Fruit fly (Drosophila melanogaster) whole organism, prepupa: ENCODE data around the gene CG34461.

ENCODE experiments used
- CG10631 ChIP-seq: fragments of 200-800 bp; sonication (Bioruptor generic); optimal IDR thresholded peaks from 2 replicates; lab custom pipeline; 2016; ENCODE audit warnings: missing biosample characterization, missing genetic modification characterization
- CG10669 ChIP-seq: fragments of 200-800 bp; sonication (Bioruptor generic); optimal IDR thresholded peaks from 3 replicates; lab custom pipeline; 2018; ENCODE audit warnings: missing biosample characterization, mild to moderate bottlenecking, missing genetic modification characterization, moderate library complexity
- CG11902 ChIP-seq: fragments of 200-800 bp; sonication (Bioruptor generic); optimal IDR thresholded peaks from 3 replicates; lab custom pipeline; 2016; ENCODE audit warnings: missing biosample characterization, missing genetic modification characterization
- CG15336 ChIP-seq: fragments of 200-800 bp; sonication (Bioruptor generic); IDR thresholded peaks from 2 replicates; pipeline ENCODE4 v1.3.6; 2022; ENCODE audit warnings: missing biosample characterization, missing genetic modification characterization
- CG1621 ChIP-seq: fragments of 200-800 bp; sonication (Bioruptor generic); optimal IDR thresholded peaks from 3 replicates; lab custom pipeline; 2018; ENCODE audit warnings: missing biosample characterization, mild to moderate bottlenecking, missing genetic modification characterization
- CG16779 ChIP-seq: fragments of 200-800 bp; sonication (Bioruptor generic); optimal IDR thresholded peaks from 3 replicates; lab custom pipeline; 2017; ENCODE audit warnings: missing biosample characterization, mild to moderate bottlenecking, missing genetic modification characterization
- CG32006 ChIP-seq: fragments of 200-800 bp; sonication (Bioruptor generic); optimal IDR thresholded peaks from 3 replicates; lab custom pipeline; 2017; ENCODE audit warnings: missing biosample characterization, mild to moderate bottlenecking, missing genetic modification characterization
- CG3919 ChIP-seq: fragments of 200-800 bp; sonication (Bioruptor generic); optimal IDR thresholded peaks from 3 replicates; lab custom pipeline; 2016; ENCODE audit warnings: missing biosample characterization, missing genetic modification characterization
- CG6163 ChIP-seq: fragments of 200-800 bp; sonication (Bioruptor generic); IDR thresholded peaks from 3 replicates; pipeline ENCODE4 v1.3.6; 2022; ENCODE audit warnings: missing biosample characterization, missing genetic modification characterization
- CG6276 ChIP-seq: fragments of 200-800 bp; sonication (Bioruptor generic); optimal IDR thresholded peaks from 2 replicates; lab custom pipeline; 2017; ENCODE audit warnings: missing biosample characterization, mild to moderate bottlenecking, missing genetic modification characterization
- CG6808 ChIP-seq: fragments of 200-800 bp; sonication (Bioruptor generic); optimal IDR thresholded peaks from 3 replicates; lab custom pipeline; 2017; ENCODE audit warnings: missing biosample characterization, missing genetic modification characterization, mild to moderate bottlenecking, moderate library complexity, missing genetic modification reagents
- CG7368 ChIP-seq: fragments of 200-800 bp; sonication (Bioruptor generic); optimal IDR thresholded peaks from 3 replicates; lab custom pipeline; 2016; ENCODE audit warnings: missing biosample characterization, missing genetic modification characterization
- CG8119 ChIP-seq: fragments of 200-800 bp; sonication (Bioruptor generic); IDR thresholded peaks from 3 replicates; pipeline ENCODE4 v1.3.6; 2022; ENCODE audit warnings: missing biosample characterization, missing genetic modification characterization
- CG8319 ChIP-seq: fragments of 200-800 bp; sonication (Bioruptor generic); optimal IDR thresholded peaks from 3 replicates; lab custom pipeline; 2016; ENCODE audit warnings: missing biosample characterization, missing genetic modification characterization
- CG8632 ChIP-seq: fragments of 200-800 bp; sonication (Bioruptor generic); optimal IDR thresholded peaks from 3 replicates; lab custom pipeline; 2016; ENCODE audit warnings: missing biosample characterization, missing genetic modification characterization
- CG9139 ChIP-seq: fragments of 200-800 bp; sonication (Bioruptor generic); optimal IDR thresholded peaks from 3 replicates; lab custom pipeline; 2017; ENCODE audit warnings: missing biosample characterization, mild to moderate bottlenecking, missing genetic modification characterization
- Eip75B ChIP-seq: fragments of 200-800 bp; sonication (Bioruptor generic); optimal IDR thresholded peaks from 3 replicates; lab custom pipeline; 2016; ENCODE audit warnings: missing biosample characterization, missing genetic modification characterization
- Ets96B ChIP-seq: fragments of 200-800 bp; optimal IDR thresholded peaks from 2 replicates; lab custom pipeline; 2019; ENCODE audit warnings: missing biosample characterization, mild to moderate bottlenecking, missing genetic modification characterization, moderate library complexity
- Gug ChIP-seq: fragments of 200-800 bp; sonication (Bioruptor generic); IDR thresholded peaks from 2 replicates; pipeline ENCODE4 v1.3.6; 2022; ENCODE audit warnings: missing biosample characterization, missing genetic modification characterization
- Hr39 ChIP-seq: fragments of 200-800 bp; sonication (Bioruptor generic); optimal IDR thresholded peaks from 2 replicates; lab custom pipeline; 2016; ENCODE audit warnings: missing biosample characterization, missing genetic modification characterization
- Hr4 ChIP-seq: fragments of 200-800 bp; sonication (Bioruptor generic); optimal IDR thresholded peaks from 3 replicates; lab custom pipeline; 2016; ENCODE audit warnings: missing biosample characterization, missing genetic modification characterization
- OdsH ChIP-seq: fragments of 200-800 bp; sonication (Bioruptor generic); optimal IDR thresholded peaks from 3 replicates; lab custom pipeline; 2016; ENCODE audit warnings: missing biosample characterization, missing genetic modification characterization
- Smox ChIP-seq: fragments of 200-800 bp; sonication (Bioruptor generic); optimal IDR thresholded peaks from 3 replicates; lab custom pipeline; 2016; ENCODE audit warnings: missing biosample characterization, missing genetic modification characterization
- Sox102F ChIP-seq: fragments of 200-800 bp; sonication (Bioruptor generic); optimal IDR thresholded peaks from 2 replicates; lab custom pipeline; 2016; ENCODE audit warnings: missing biosample characterization, mild to moderate bottlenecking, missing genetic modification characterization
- Sox14 ChIP-seq: fragments of 200-800 bp; sonication (Bioruptor generic); optimal IDR thresholded peaks from 3 replicates; lab custom pipeline; 2016; ENCODE audit warnings: missing biosample characterization, missing genetic modification characterization
- achi ChIP-seq: fragments of 200-800 bp; sonication (Bioruptor generic); optimal IDR thresholded peaks from 3 replicates; lab custom pipeline; 2016; ENCODE audit warnings: missing biosample characterization, missing genetic modification characterization
- dsx ChIP-seq: fragments of 200-800 bp; optimal IDR thresholded peaks from 3 replicates; lab custom pipeline; 2019; ENCODE audit warnings: missing biosample characterization, mild to moderate bottlenecking, missing genetic modification characterization, moderate library complexity; ENCODE audit not compliant: poor library complexity, severe bottlenecking
- eg ChIP-seq: fragments of 200-800 bp; sonication (Bioruptor generic); IDR thresholded peaks from 3 replicates; pipeline ENCODE4 v1.3.6; 2022; ENCODE audit warnings: missing biosample characterization, missing genetic modification characterization
- esn ChIP-seq: fragments of 200-800 bp; sonication (Bioruptor generic); optimal IDR thresholded peaks from 2 replicates; lab custom pipeline; 2016; ENCODE audit warnings: missing biosample characterization, mild to moderate bottlenecking, missing genetic modification characterization, moderate library complexity
- fd59A ChIP-seq: fragments of 200-800 bp; sonication (Bioruptor generic); optimal IDR thresholded peaks from 2 replicates; lab custom pipeline; 2017; ENCODE audit warnings: missing biosample characterization, mild to moderate bottlenecking, missing genetic modification characterization, missing genetic modification reagents
- fd85E ChIP-seq: fragments of 200-800 bp; sonication (Bioruptor generic); optimal IDR thresholded peaks from 3 replicates; lab custom pipeline; 2016; ENCODE audit warnings: missing biosample characterization, missing genetic modification characterization
- fkh ChIP-seq: fragments of 200-800 bp; sonication (Bioruptor generic); optimal IDR thresholded peaks from 3 replicates; lab custom pipeline; 2017; ENCODE audit warnings: missing biosample characterization, mild to moderate bottlenecking, missing genetic modification characterization, moderate library complexity
- net ChIP-seq: fragments of 200-800 bp; sonication (Bioruptor generic); optimal IDR thresholded peaks from 3 replicates; lab custom pipeline; 2016; ENCODE audit warnings: missing biosample characterization, missing genetic modification characterization
- pdm3 ChIP-seq: fragments of 200-800 bp; sonication (Bioruptor generic); optimal IDR thresholded peaks from 3 replicates; lab custom pipeline; 2016; ENCODE audit warnings: missing biosample characterization, missing genetic modification characterization
- salr ChIP-seq, 2 experiments: fragments of 200-800 bp; sonication (Bioruptor generic); optimal IDR thresholded peaks; 3 replicates each; lab custom pipeline; 2016 to 2018; ENCODE audit warnings: missing biosample characterization in 2 of 2, missing genetic modification characterization in 2 of 2, mild to moderate bottlenecking in 1 of 2
- spab ChIP-seq: fragments of 200-800 bp; sonication (Bioruptor generic); optimal IDR thresholded peaks from 2 replicates; lab custom pipeline; 2017; ENCODE audit warnings: missing biosample characterization, mild to moderate bottlenecking, missing genetic modification characterization, missing genetic modification reagents
- topi ChIP-seq: fragments of 200-800 bp; sonication (Bioruptor generic); optimal IDR thresholded peaks from 3 replicates; lab custom pipeline; 2016; ENCODE audit warnings: missing biosample characterization, missing genetic modification characterization

Gene CG34461

DNA sequence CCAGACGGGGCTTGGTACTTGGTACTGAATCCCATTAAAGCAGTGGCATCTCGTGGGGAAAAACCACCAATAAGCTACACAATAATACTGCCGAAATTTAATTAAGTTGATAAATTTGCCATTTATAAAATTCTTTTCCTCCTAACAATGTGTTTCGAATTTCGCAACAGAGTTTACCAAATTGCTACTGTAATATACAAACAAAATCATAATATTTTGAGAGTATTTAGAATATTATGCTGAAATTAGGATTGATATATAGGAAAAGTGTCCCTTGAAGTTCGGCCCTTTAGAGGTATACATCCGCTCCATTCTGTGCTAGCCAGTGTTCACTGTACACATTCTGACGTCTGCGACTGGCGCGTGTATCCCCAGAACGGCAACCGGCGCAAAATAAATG lies 41.0 kb upstream of the CG34461 start (continued):
- TF ChIP-seq achi (GFP tag; lab: Kevin White, UChicago): peak; percentile 27
- TF ChIP-seq Hr39: peak; percentile 43
- peak; percentile 32 for TF ChIP-seq CG10631 (GFP tag; lab: Kevin White, UChicago)
- TF ChIP-seq CG32006 (GFP tag; lab: Kevin White, UChicago): peak; percentile 43
- TF ChIP-seq fd59A (GFP tag; lab: Kevin White, UChicago): peak; percentile 45
- peak; percentile 21 for TF ChIP-seq Smox (GFP tag; lab: Kevin White, UChicago)
- peak; percentile 10 for TF ChIP-seq net (GFP tag; lab: Kevin White, UChicago)
- no peak for TF ChIP-seq Gug (GFP tag; lab: Robert Waterston, UW)
- TF ChIP-seq pdm3 (GFP tag; lab: Kevin White, UChicago): peak; percentile 42

DNA sequence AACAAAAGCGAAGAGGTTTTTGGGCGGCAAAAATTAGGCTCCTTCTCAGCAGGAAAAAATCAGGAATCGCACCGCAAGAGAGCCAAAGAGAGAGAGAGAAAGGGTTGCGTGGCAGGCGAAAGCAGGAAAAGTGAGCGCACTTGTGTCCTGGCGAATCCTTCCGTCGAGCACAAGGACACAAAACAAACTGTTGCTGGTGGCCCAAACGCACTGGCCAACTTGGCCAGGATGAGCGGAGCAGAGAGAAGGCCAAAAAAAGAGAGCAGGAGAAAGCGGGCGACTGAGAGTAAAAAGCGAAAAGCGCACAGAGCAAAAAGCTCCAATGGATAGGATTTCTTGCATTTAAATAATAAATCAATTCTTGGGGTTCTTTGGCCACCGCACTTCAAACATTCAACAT lies 40.4 kb upstream of the CG34461 start:
- TF ChIP-seq CG11902 (GFP tag; lab: Kevin White, UChicago): no peak
- no peak for TF ChIP-seq CG32006 (GFP tag; lab: Kevin White, UChicago)
- no peak for TF ChIP-seq fkh
- TF ChIP-seq dsx (GFP tag; lab: Kevin White, UChicago): no peak
- no peak for TF ChIP-seq CG3919
- no peak for TF ChIP-seq eg (GFP tag; lab: Robert Waterston, UW)
- no peak for TF ChIP-seq CG16779 (tag; lab: Kevin White, UChicago)
- no peak for TF ChIP-seq CG1621 (tag; lab: Kevin White, UChicago)
- no peak for TF ChIP-seq CG8632 (GFP tag; lab: Kevin White, UChicago)
- TF ChIP-seq Ets96B (tag; lab: Kevin White, UChicago): no peak
- no peak for TF ChIP-seq achi (GFP tag; lab: Kevin White, UChicago)
- TF ChIP-seq CG10669 (GFP tag; lab: Kevin White, UChicago): no peak
- no peak for TF ChIP-seq spab (GFP tag; lab: Kevin White, UChicago)
- no peak for TF ChIP-seq Eip75B (GFP tag; lab: Kevin White, UChicago)
- TF ChIP-seq, all 60 proteins: peak for 0

DNA sequence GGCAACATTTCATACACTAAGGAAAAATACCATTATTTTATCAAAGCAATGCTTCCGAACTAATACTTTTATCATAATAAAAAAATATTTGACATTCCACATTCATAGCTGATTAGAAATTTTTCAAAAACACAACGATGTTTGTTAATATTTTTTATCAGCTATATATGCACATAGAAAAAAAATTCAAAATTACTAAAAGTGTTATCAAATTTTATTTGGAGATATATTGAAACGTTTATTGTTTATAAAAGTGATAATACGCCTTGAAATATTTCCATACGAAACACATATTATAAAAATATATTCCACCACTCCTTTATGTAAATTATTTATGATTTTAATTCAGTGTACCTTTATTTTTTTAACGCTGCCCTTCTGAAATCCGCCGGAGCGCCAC lies 39.9 kb upstream of the CG34461 start:
- TF ChIP-seq CG9139 (GFP tag; lab: Kevin White, UChicago): no peak
- TF ChIP-seq Sox102F: no peak
- TF ChIP-seq CG6163 (GFP tag; lab: Robert Waterston, UW): no peak
- TF ChIP-seq Ets96B (tag; lab: Kevin White, UChicago): no peak
- TF ChIP-seq dsx (GFP tag; lab: Kevin White, UChicago): no peak
- TF ChIP-seq Hr4 (GFP tag; lab: Kevin White, UChicago): no peak
- no peak for TF ChIP-seq CG3919
- TF ChIP-seq fd85E: no peak
- TF ChIP-seq Smox (GFP tag; lab: Kevin White, UChicago): no peak
- no peak for TF ChIP-seq CG8632 (GFP tag; lab: Kevin White, UChicago)
- TF ChIP-seq CG8319 (GFP tag; lab: Kevin White, UChicago): no peak
- no peak for TF ChIP-seq topi (GFP tag; lab: Kevin White, UChicago)
- TF ChIP-seq esn (GFP tag; lab: Kevin White, UChicago): no peak
- TF ChIP-seq CG7368 (GFP tag; lab: Kevin White, UChicago): no peak
- no peak for TF ChIP-seq CG6808
- no peak for TF ChIP-seq salr (GFP tag; optimal IDR thresholded peaks at IDR 0.05; lab: Kevin White, UChicago)
- no peak for TF ChIP-seq Sox14 (GFP tag; lab: Kevin White, UChicago)

DNA sequence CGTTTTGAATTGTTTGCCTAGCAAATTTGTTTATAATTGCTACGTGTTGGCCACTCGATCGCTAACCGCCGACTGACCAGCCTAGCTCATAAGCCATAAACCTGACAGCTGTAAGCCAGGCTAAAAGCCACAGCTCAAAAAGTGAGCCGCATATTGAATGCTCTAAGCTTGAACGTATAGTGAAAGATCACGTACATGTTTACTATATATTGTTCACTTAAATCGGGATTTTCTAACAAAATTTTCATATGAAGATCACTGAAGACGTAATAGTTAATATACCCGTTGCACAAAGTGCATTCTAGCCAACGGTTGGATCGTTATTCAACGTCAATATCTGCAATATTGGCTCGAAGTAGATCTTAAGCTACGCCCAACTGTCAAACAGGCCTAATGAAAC lies 39.3 kb upstream of the CG34461 start:
- no peak for TF ChIP-seq CG7368 (GFP tag; lab: Kevin White, UChicago)
- TF ChIP-seq CG1621 (tag; lab: Kevin White, UChicago): no peak
- peak; percentile 42 for TF ChIP-seq CG6276
- TF ChIP-seq eg (GFP tag; lab: Robert Waterston, UW): peak; percentile 47; the same call in 1 of the 3 replicates
- peak; percentile 56 for TF ChIP-seq CG15336 (GFP tag; lab: Robert Waterston, UW)
- TF ChIP-seq CG8119 (GFP tag; lab: Robert Waterston, UW): peak; percentile 34; the same call in 1 of the 3 replicates
- TF ChIP-seq OdsH (GFP tag; lab: Kevin White, UChicago): no peak
- no peak for TF ChIP-seq CG6163 (GFP tag; lab: Robert Waterston, UW)
